Worm (Caenorhabditis elegans) whole organism, L1 larva: ENCODE data around the gene grl-15.
A peak's percentile ranks its signal among the peaks of the same experiment; 100 is the strongest.

Experiments used
- C16A3.4 ChIP-seq: fragments of 150-350 bp; optimal IDR thresholded peaks from 2 replicates; lab custom pipeline; 2014; ENCODE audit warnings: missing biosample characterization, missing genetic modification characterization
- C34B4.2 ChIP-seq: sonication (generic microtip); optimal IDR thresholded peaks from 2 replicates; lab custom pipeline; 2017; ENCODE audit warnings: mild to moderate bottlenecking, missing genetic modification characterization, missing compliant biosample characterization
- alr-1 ChIP-seq: fragments of 200-800 bp; sonication (Bioruptor generic); optimal IDR thresholded peaks from 2 replicates; lab custom pipeline; 2018; ENCODE audit warnings: borderline replicate concordance, mild to moderate bottlenecking, missing genetic modification characterization, missing compliant biosample characterization
- ama-1 ChIP-seq: fragments of 150-350 bp; optimal IDR thresholded peaks from 2 replicates; lab custom pipeline; 2014
- blmp-1 ChIP-seq: fragments of 150-350 bp; optimal IDR thresholded peaks from 2 replicates; lab custom pipeline; 2014; ENCODE audit warnings: missing biosample characterization, missing genetic modification characterization
- ceh-8 ChIP-seq: fragments of 200-800 bp; sonication (Bioruptor generic); optimal IDR thresholded peaks from 2 replicates; lab custom pipeline; 2018; ENCODE audit warnings: mild to moderate bottlenecking, missing genetic modification characterization, moderate library complexity, missing compliant biosample characterization
- ceh-82 ChIP-seq, 3 experiments: fragments of 150-350 bp in 1 of 3; sonication (generic microtip) in 2 of 3; optimal IDR thresholded peaks; 2 replicates each; lab custom pipeline; 2014 to 2017; ENCODE audit warnings: missing biosample characterization in 3 of 3, missing genetic modification characterization in 3 of 3
- ceh-90 ChIP-seq: sonication (generic microtip); optimal IDR thresholded peaks from 2 replicates; lab custom pipeline; 2016; ENCODE audit warnings: missing genetic modification characterization, missing compliant biosample characterization
- efl-3 ChIP-seq: fragments of 200-800 bp; sonication (Bioruptor generic); optimal IDR thresholded peaks from 2 replicates; lab custom pipeline; 2018; ENCODE audit warnings: mild to moderate bottlenecking, missing genetic modification characterization, missing compliant biosample characterization
- egl-13 ChIP-seq: sonication (generic microtip); optimal IDR thresholded peaks from 2 replicates; lab custom pipeline; 2016; ENCODE audit warnings: missing genotype, missing genetic modification reagents, missing genetic modification characterization, missing compliant biosample characterization
- elt-3 ChIP-seq, 6 experiments: fragments of 150-350 bp in 1 of 6; sonication (generic microtip); optimal IDR thresholded peaks; 2 replicates each; lab custom pipeline; 2017 to 2018; ENCODE audit warnings: missing biosample characterization in 6 of 6, missing genetic modification characterization in 6 of 6, inconsistent platforms in 1 of 6
- ets-5 ChIP-seq: fragments of 200-800 bp; sonication (Bioruptor generic); IDR thresholded peaks from 2 replicates; pipeline ENCODE4 v1.3.6; 2022; ENCODE audit warnings: missing genetic modification characterization, missing compliant biosample characterization
- fkh-10 ChIP-seq: sonication (generic microtip); optimal IDR thresholded peaks from 2 replicates; lab custom pipeline; 2017; ENCODE audit warnings: missing biosample characterization, missing genetic modification reagents, missing genetic modification characterization
- fkh-8 ChIP-seq: sonication (generic microtip); optimal IDR thresholded peaks from 2 replicates; lab custom pipeline; 2016; ENCODE audit warnings: mild to moderate bottlenecking, missing genetic modification characterization, missing compliant biosample characterization
- fos-1 ChIP-seq: fragments of 150-350 bp; optimal IDR thresholded peaks from 2 replicates; lab custom pipeline; 2014; ENCODE audit warnings: missing biosample characterization, missing genetic modification characterization
- hlh-4 ChIP-seq: sonication (generic microtip); optimal IDR thresholded peaks from 2 replicates; lab custom pipeline; 2016; ENCODE audit warnings: mild to moderate bottlenecking, missing genetic modification characterization, missing compliant biosample characterization
- hpl-2 ChIP-seq: fragments of 150-350 bp; optimal IDR thresholded peaks from 2 replicates; lab custom pipeline; 2014; ENCODE audit warnings: missing biosample characterization, missing genetic modification reagents, missing genetic modification characterization
- isw-1 ChIP-seq: fragments of 200-800 bp; sonication (Bioruptor generic); IDR thresholded peaks from 2 replicates; pipeline ENCODE4 v1.3.6; 2022; ENCODE audit warnings: missing genetic modification characterization, missing compliant biosample characterization
- jun-1 ChIP-seq: fragments of 150-350 bp; optimal IDR thresholded peaks from 2 replicates; lab custom pipeline; 2014; ENCODE audit warnings: missing biosample characterization, missing genetic modification reagents, missing genetic modification characterization
- lin-14 ChIP-seq: fragments of 200-800 bp; sonication (Bioruptor generic); optimal IDR thresholded peaks from 2 replicates; lab custom pipeline; 2018; ENCODE audit warnings: mild to moderate bottlenecking, missing genetic modification characterization, moderate library complexity, missing compliant biosample characterization
- lin-35 ChIP-seq, 2 experiments: fragments of 150-350 bp; optimal IDR thresholded peaks; 2 replicates each; lab custom pipeline; 2014; ENCODE audit warnings: missing biosample characterization in 2 of 2, missing genetic modification characterization in 2 of 2, missing genetic modification reagents in 2 of 2
- lsy-2 ChIP-seq, 2 experiments: fragments of 150-350 bp; optimal IDR thresholded peaks; 2 replicates each; lab custom pipeline; 2014; ENCODE audit warnings: missing biosample characterization in 2 of 2, missing genetic modification characterization in 2 of 2
- nhr-11 ChIP-seq: fragments of 150-350 bp; optimal IDR thresholded peaks from 2 replicates; lab custom pipeline; 2014; ENCODE audit warnings: missing biosample characterization, missing genetic modification characterization
- nhr-12 ChIP-seq: sonication (generic microtip); optimal IDR thresholded peaks from 2 replicates; lab custom pipeline; 2017; ENCODE audit warnings: missing biosample characterization, missing genetic modification characterization
- nhr-19 ChIP-seq: fragments of 200-800 bp; sonication (Bioruptor generic); conservative IDR thresholded peaks from 2 replicates; pipeline ENCODE4 v1.3.6; 2022; ENCODE audit warnings: missing genetic modification characterization, missing compliant biosample characterization
- nhr-20 ChIP-seq: sonication (generic microtip); optimal IDR thresholded peaks from 2 replicates; lab custom pipeline; 2016; ENCODE audit warnings: mild to moderate bottlenecking, missing genetic modification characterization, missing compliant biosample characterization
- nhr-237 ChIP-seq: fragments of 150-350 bp; optimal IDR thresholded peaks from 2 replicates; lab custom pipeline; 2014; ENCODE audit warnings: missing biosample characterization, missing genetic modification characterization
- nhr-47 ChIP-seq: sonication (generic microtip); optimal IDR thresholded peaks from 2 replicates; lab custom pipeline; 2016; ENCODE audit warnings: mild to moderate bottlenecking, missing genetic modification characterization, moderate library complexity, missing compliant biosample characterization
- nhr-76 ChIP-seq: sonication (generic microtip); optimal IDR thresholded peaks from 2 replicates; lab custom pipeline; 2017; ENCODE audit warnings: missing biosample characterization, missing genetic modification characterization
- nhr-77 ChIP-seq: fragments of 150-350 bp; optimal IDR thresholded peaks from 2 replicates; lab custom pipeline; 2014; ENCODE audit warnings: missing biosample characterization, missing genetic modification characterization
- nhr-84 ChIP-seq: sonication (generic microtip); optimal IDR thresholded peaks from 2 replicates; lab custom pipeline; 2017; ENCODE audit warnings: missing biosample characterization, missing genetic modification characterization
- nhr-85 ChIP-seq: sonication (generic microtip); peaks from one replicate; lab custom pipeline; 2016; ENCODE audit warnings: missing genetic modification characterization, inconsistent platforms, missing compliant biosample characterization
- nhr-90 ChIP-seq: sonication (generic microtip); optimal IDR thresholded peaks from 2 replicates; lab custom pipeline; 2016; ENCODE audit warnings: mild to moderate bottlenecking, missing genetic modification characterization, missing compliant biosample characterization; ENCODE audit not compliant: poor library complexity
- pag-3 ChIP-seq: sonication (generic microtip); optimal IDR thresholded peaks from 2 replicates; lab custom pipeline; 2017; ENCODE audit warnings: missing genetic modification characterization, mild to moderate bottlenecking, missing compliant biosample characterization, antibody characterized with exemption, borderline replicate concordance; ENCODE audit not compliant: insufficient read depth
- pax-3 ChIP-seq: fragments of 200-800 bp; sonication (Bioruptor generic); optimal IDR thresholded peaks from 2 replicates; lab custom pipeline; 2018; ENCODE audit warnings: mild to moderate bottlenecking, missing genetic modification characterization, moderate library complexity, missing compliant biosample characterization
- pqm-1 ChIP-seq: sonication (generic microtip); optimal IDR thresholded peaks from 3 replicates; lab custom pipeline; 2017; ENCODE audit warnings: missing biosample characterization, missing genetic modification characterization
- rnt-1 ChIP-seq: sonication (generic microtip); optimal IDR thresholded peaks from 2 replicates; lab custom pipeline; 2016; ENCODE audit warnings: mild to moderate bottlenecking, missing genetic modification characterization, moderate library complexity, missing compliant biosample characterization
- skn-1 ChIP-seq: fragments of 150-350 bp; optimal IDR thresholded peaks from 2 replicates; lab custom pipeline; 2014; ENCODE audit warnings: missing biosample characterization, missing genetic modification characterization
- snu-23 ChIP-seq: sonication (generic microtip); optimal IDR thresholded peaks from 2 replicates; lab custom pipeline; 2016; ENCODE audit warnings: missing genetic modification characterization, missing compliant biosample characterization
- sox-4 ChIP-seq: sonication (generic microtip); optimal IDR thresholded peaks from 2 replicates; lab custom pipeline; 2016; ENCODE audit warnings: missing genetic modification characterization, missing compliant biosample characterization
- sptf-1 ChIP-seq: fragments of 150-350 bp; optimal IDR thresholded peaks from 2 replicates; lab custom pipeline; 2014; ENCODE audit warnings: missing biosample characterization, missing genetic modification characterization
- sup-37 ChIP-seq: fragments of 200-800 bp; sonication (Bioruptor generic); optimal IDR thresholded peaks from 2 replicates; lab custom pipeline; 2018; ENCODE audit warnings: mild to moderate bottlenecking, missing genetic modification characterization, missing compliant biosample characterization
- tbx-2 ChIP-seq: sonication (generic microtip); optimal IDR thresholded peaks from 2 replicates; lab custom pipeline; 2016; ENCODE audit warnings: missing genetic modification characterization, missing compliant biosample characterization
- tlp-1 ChIP-seq: fragments of 150-350 bp; optimal IDR thresholded peaks from 2 replicates; lab custom pipeline; 2014; ENCODE audit warnings: missing biosample characterization, missing genetic modification characterization
- unc-130 ChIP-seq: fragments of 150-350 bp; optimal IDR thresholded peaks from 2 replicates; lab custom pipeline; 2017; ENCODE audit warnings: missing biosample characterization, missing genetic modification characterization, inconsistent platforms
- unc-30 ChIP-seq: sonication (generic microtip); optimal IDR thresholded peaks from 2 replicates; lab custom pipeline; 2017; ENCODE audit warnings: missing biosample characterization, missing genetic modification characterization
- unc-62 ChIP-seq: fragments of 150-350 bp; optimal IDR thresholded peaks from 2 replicates; lab custom pipeline; 2014; ENCODE audit warnings: missing biosample characterization, missing genetic modification reagents, missing genetic modification characterization
- unc-86 ChIP-seq: sonication (generic microtip); optimal IDR thresholded peaks from 2 replicates; lab custom pipeline; 2016; ENCODE audit warnings: missing genetic modification characterization, missing compliant biosample characterization
- zag-1 ChIP-seq: fragments of 150-350 bp; optimal IDR thresholded peaks from 2 replicates; lab custom pipeline; 2014; ENCODE audit warnings: missing biosample characterization, missing genetic modification characterization
- zip-4 ChIP-seq: fragments of 200-800 bp; sonication (Bioruptor generic); optimal IDR thresholded peaks from 2 replicates; lab custom pipeline; 2018; ENCODE audit warnings: mild to moderate bottlenecking, missing genetic modification characterization, moderate library complexity, missing compliant biosample characterization

grl-15 gene

DNA sequence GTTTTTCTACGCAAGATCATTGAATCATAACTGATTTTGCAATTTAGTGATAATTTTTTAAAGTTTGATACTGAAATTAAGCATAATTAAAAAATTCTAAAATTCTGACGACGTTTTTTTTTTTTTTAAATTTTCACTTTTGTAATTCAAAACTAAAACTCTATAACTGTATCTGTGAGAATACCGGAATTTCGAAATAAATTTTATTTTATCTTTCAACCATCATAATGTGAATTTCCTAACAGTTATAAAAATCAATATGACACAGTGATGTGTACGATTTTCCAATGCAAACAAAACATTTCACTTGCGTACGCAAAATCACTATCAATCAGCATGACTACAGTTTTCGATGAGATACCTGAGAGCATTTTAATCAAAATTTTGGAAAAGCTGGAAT, at the start of gene grl-15, which contains the start of gene fbxa-89:
TSS of gene grl-15 (minus strand) at position 101 of the 400 bp plus-strand sequence.
TSS of gene fbxa-89 (plus strand) at position 271 of the 400 bp plus-strand sequence.
- TF ChIP-seq rnt-1 (no peak), nhr-77 (no peak), pqm-1 (tag; lab: Kevin White, UChicago) (no peak), jun-1 (tag; lab: Kevin White, UChicago) (no peak), fos-1 (no peak), pag-3 (tag; lab: Kevin White, UChicago) (no peak), nhr-90 (tag; lab: Kevin White, UChicago) (no peak), nhr-237 (no peak), sup-37 (no peak), nhr-20 (tag; lab: Kevin White, UChicago) (no peak), ceh-82 (tag; optimal IDR thresholded peaks at IDR 0.05; lab: Kevin White, UChicago) (no peak), alr-1 (tag; lab: Kevin White, UChicago) (no peak), tbx-2 (tag; lab: Kevin White, UChicago) (no peak), lsy-2 (tag; optimal IDR thresholded peaks at IDR 0.05; lab: Kevin White, UChicago) (no peak), nhr-76 (tag; lab: Kevin White, UChicago) (no peak), blmp-1 (tag; lab: Kevin White, UChicago) (no peak), nhr-47 (tag; lab: Kevin White, UChicago) (no peak), unc-86 (no peak)

DNA sequence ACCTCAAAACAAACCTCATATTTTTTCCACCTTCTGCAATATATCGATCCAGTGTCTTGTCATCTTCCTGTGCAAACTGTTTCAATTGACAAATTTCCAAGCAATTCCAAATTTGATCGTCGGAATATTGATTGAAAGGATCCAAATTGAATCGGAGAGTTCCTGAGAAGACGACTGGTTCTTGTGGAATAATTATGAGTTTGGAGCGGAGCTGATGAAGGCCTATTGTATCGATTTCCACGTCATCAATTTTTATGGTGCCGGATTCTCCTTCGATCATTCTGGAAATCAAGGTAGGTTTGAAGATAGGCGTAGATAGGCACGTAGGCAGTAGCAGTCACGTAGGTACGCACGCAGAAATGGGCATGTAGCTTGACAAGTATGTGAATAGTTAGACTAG, 48.3 kb upstream of the grl-15 start:
- no peak for TF ChIP-seq efl-3 (GFP tag; lab: Kevin White, UChicago)
- TF ChIP-seq sptf-1 (tag; lab: Kevin White, UChicago), result no peak
- no peak for TF ChIP-seq nhr-12 (tag; lab: Kevin White, UChicago)
- no peak for TF ChIP-seq hlh-4 (tag; lab: Kevin White, UChicago)
- no peak for TF ChIP-seq nhr-19 (GFP tag; lab: Robert Waterston, UW)
- TF ChIP-seq nhr-11, result no peak
- no peak for TF ChIP-seq ama-1 (lab: Kevin White, UChicago)
- no peak for TF ChIP-seq fkh-8 (tag; lab: Kevin White, UChicago)
- TF ChIP-seq isw-1, result no peak
- no peak for TF ChIP-seq skn-1

DNA sequence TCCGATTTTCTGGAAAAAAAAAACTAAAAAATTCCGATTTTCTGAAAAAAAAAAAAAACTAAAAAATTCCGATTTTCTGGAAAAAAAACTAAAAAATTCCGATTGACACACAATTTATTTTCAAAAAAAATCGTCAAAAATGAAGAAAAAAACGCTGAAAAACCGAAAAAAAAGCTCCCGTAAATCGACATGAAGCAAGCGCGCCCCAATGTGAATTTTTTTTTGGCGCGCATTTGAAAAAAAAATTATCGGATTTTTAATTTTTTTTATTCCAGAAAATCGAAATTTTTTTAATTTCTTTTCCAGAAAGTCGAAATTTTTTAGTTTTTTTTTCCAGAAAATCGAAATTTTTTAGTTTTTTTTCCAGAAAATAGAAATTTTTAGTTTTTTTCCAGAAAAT, 43.0 kb upstream of the grl-15 start:
- TF ChIP-seq snu-23 (GFP tag; lab: Kevin White, UChicago) (peak; percentile 36), elt-3 (tag; optimal IDR thresholded peaks at IDR 0.05; lab: Kevin White, UChicago) (no peak), sup-37 (no peak), ceh-90 (tag; lab: Kevin White, UChicago) (peak; percentile 11), ceh-8 (GFP tag; lab: Kevin White, UChicago) (no peak), unc-62 (GFP tag; lab: Kevin White, UChicago) (no peak), tlp-1 (no peak), C34B4.2 (tag; lab: Kevin White, UChicago) (no peak), fkh-10 (no peak), nhr-85 (tag; lab: Kevin White, UChicago) (no peak), alr-1 (tag; lab: Kevin White, UChicago) (no peak), sox-4 (tag; lab: Kevin White, UChicago) (no peak), nhr-90 (tag; lab: Kevin White, UChicago) (no peak), ets-5 (GFP tag; lab: Robert Waterston, UW) (no peak), nhr-11 (no peak), pax-3 (tag; lab: Kevin White, UChicago) (no peak), nhr-19 (GFP tag; lab: Robert Waterston, UW) (peak; percentile 22; the same call in 1 of the 2 replicates), efl-3 (GFP tag; lab: Kevin White, UChicago) (no peak), lin-35 (GFP tag; optimal IDR thresholded peaks at IDR 0.05; lab: Kevin White, UChicago) (peak; percentile 87 to 92), C16A3.4 (no peak), unc-86 (no peak), egl-13 (no peak), jun-1 (tag; lab: Kevin White, UChicago) (no peak), zag-1 (tag; lab: Kevin White, UChicago) (no peak), unc-130 (tag; lab: Kevin White, UChicago) (no peak), skn-1 (peak; percentile 40), nhr-84 (tag; lab: Kevin White, UChicago) (no peak), nhr-77 (no peak), rnt-1 (no peak), unc-30 (tag; lab: Kevin White, UChicago) (no peak), zip-4 (GFP tag; lab: Kevin White, UChicago) (no peak), lin-14 (no peak), hpl-2 (GFP tag; lab: Kevin White, UChicago) (no peak)
